Fruit fly (Drosophila melanogaster) whole organism, embryonic: ENCODE measurements around the gene CG43333.

ENCODE experiments used
- Ada2b ChIP-seq: fragments of 200-800 bp; sonication (Bioruptor generic); IDR thresholded peaks from 2 replicates; pipeline ENCODE4 v1.3.6; 2022; ENCODE audit warnings: missing biosample characterization, missing genetic modification characterization
- Atf3 ChIP-seq: fragments of 200-800 bp; sonication (Bioruptor generic); optimal IDR thresholded peaks from 3 replicates; lab custom pipeline; 2016; ENCODE audit warnings: missing biosample characterization, missing genetic modification characterization
- Atf6 ChIP-seq: fragments of 200-800 bp; sonication (Bioruptor generic); IDR thresholded peaks from 2 replicates; pipeline ENCODE4 v1.3.6; 2022; ENCODE audit warnings: missing biosample characterization, missing genetic modification characterization
- BtbVII ChIP-seq: fragments of 200-800 bp; sonication (Bioruptor generic); optimal IDR thresholded peaks from 3 replicates; lab custom pipeline; 2017; ENCODE audit warnings: missing biosample characterization, mild to moderate bottlenecking, missing genetic modification characterization
- CG10209 ChIP-seq: fragments of 200-800 bp; sonication (Bioruptor generic); optimal IDR thresholded peaks from 3 replicates; lab custom pipeline; 2017; ENCODE audit warnings: missing biosample characterization, mild to moderate bottlenecking, missing genetic modification characterization, missing genetic modification reagents
- CG10366 ChIP-seq: fragments of 200-800 bp; sonication (Bioruptor generic); IDR thresholded peaks from 2 replicates; pipeline ENCODE4 v1.3.6; 2022; ENCODE audit warnings: missing biosample characterization, missing genetic modification characterization
- CG12942 ChIP-seq: fragments of 200-800 bp; sonication (Bioruptor generic); optimal IDR thresholded peaks from 3 replicates; lab custom pipeline; 2016; ENCODE audit warnings: missing biosample characterization, missing genetic modification characterization
- CG13296 ChIP-seq: fragments of 200-800 bp; sonication (Bioruptor generic); optimal IDR thresholded peaks from 3 replicates; lab custom pipeline; 2018; ENCODE audit warnings: missing biosample characterization, mild to moderate bottlenecking, missing genetic modification characterization
- CG13424 ChIP-seq: fragments of 200-800 bp; sonication (Bioruptor generic); optimal IDR thresholded peaks from 2 replicates; lab custom pipeline; 2019; ENCODE audit warnings: missing biosample characterization, mild to moderate bottlenecking, missing genetic modification characterization, moderate library complexity
- CG14441 ChIP-seq: fragments of 200-800 bp; sonication (Bioruptor generic); IDR thresholded peaks from 2 replicates; pipeline ENCODE4 v1.3.6; 2022; ENCODE audit warnings: missing biosample characterization, missing genetic modification characterization
- CG14860 ChIP-seq: fragments of 200-800 bp; sonication (Bioruptor generic); IDR thresholded peaks from 3 replicates; pipeline ENCODE4 v1.3.6; 2022; ENCODE audit warnings: missing biosample characterization, missing genetic modification characterization; ENCODE audit not compliant: partially characterized antibody
- CG1529 ChIP-seq: fragments of 200-800 bp; sonication (Bioruptor generic); optimal IDR thresholded peaks from 3 replicates; lab custom pipeline; 2018; ENCODE audit warnings: missing biosample characterization, missing genetic modification characterization
- CG17361 ChIP-seq: fragments of 200-800 bp; sonication (Bioruptor generic); IDR thresholded peaks from 3 replicates; pipeline ENCODE4 v1.3.6; 2022; ENCODE audit warnings: missing biosample characterization, missing genetic modification characterization
- CG17385 ChIP-seq: fragments of 200-800 bp; sonication (Bioruptor generic); optimal IDR thresholded peaks from 3 replicates; lab custom pipeline; 2018; ENCODE audit warnings: missing biosample characterization, mild to moderate bottlenecking, missing genetic modification characterization
- CG17912 ChIP-seq: fragments of 200-800 bp; sonication (Bioruptor generic); optimal IDR thresholded peaks from 2 replicates; lab custom pipeline; 2018; ENCODE audit warnings: missing biosample characterization, mild to moderate bottlenecking, missing genetic modification characterization
- CG18619 ChIP-seq: fragments of 200-800 bp; sonication (Bioruptor generic); optimal IDR thresholded peaks from 3 replicates; lab custom pipeline; 2017; ENCODE audit warnings: missing biosample characterization, mild to moderate bottlenecking, missing genetic modification characterization
- CG2199 ChIP-seq: fragments of 200-800 bp; sonication (Bioruptor generic); IDR thresholded peaks from 3 replicates; pipeline ENCODE4 v1.3.6; 2022; ENCODE audit warnings: missing biosample characterization, missing genetic modification characterization
- CG2678 ChIP-seq: fragments of 200-800 bp; sonication (Bioruptor generic); optimal IDR thresholded peaks from 3 replicates; lab custom pipeline; 2019; ENCODE audit warnings: missing biosample characterization, mild to moderate bottlenecking, missing genetic modification characterization, moderate library complexity
- CG6813 ChIP-seq: fragments of 200-800 bp; sonication (Bioruptor generic); optimal IDR thresholded peaks from 2 replicates; lab custom pipeline; 2017; ENCODE audit warnings: missing biosample characterization, missing genetic modification characterization, mild to moderate bottlenecking, moderate library complexity, missing genetic modification reagents
- CG7271 ChIP-seq: fragments of 200-800 bp; sonication (Bioruptor generic); optimal IDR thresholded peaks from 2 replicates; lab custom pipeline; 2018; ENCODE audit warnings: missing biosample characterization, mild to moderate bottlenecking, missing genetic modification characterization, moderate library complexity
- CG7745 ChIP-seq: fragments of 200-800 bp; sonication (Bioruptor generic); optimal IDR thresholded peaks from 2 replicates; lab custom pipeline; 2018; ENCODE audit warnings: missing biosample characterization, mild to moderate bottlenecking, missing genetic modification characterization, moderate library complexity
- Chrac-16 ChIP-seq: fragments of 200-800 bp; sonication (Bioruptor generic); optimal IDR thresholded peaks from 3 replicates; lab custom pipeline; 2016; ENCODE audit warnings: missing biosample characterization, missing genetic modification characterization
- Dip3 ChIP-seq: fragments of 200-800 bp; sonication (Bioruptor generic); optimal IDR thresholded peaks from 3 replicates; lab custom pipeline; 2016; ENCODE audit warnings: missing biosample characterization, missing genetic modification characterization
- Dll ChIP-seq: fragments of 200-800 bp; sonication (Bioruptor generic); IDR thresholded peaks from 4 replicates; pipeline ENCODE4 v1.3.6; 2022; ENCODE audit warnings: missing biosample characterization, missing genetic modification characterization; ENCODE audit not compliant: partially characterized antibody
- HLH3B ChIP-seq: fragments of 200-800 bp; sonication (Bioruptor generic); IDR thresholded peaks from 2 replicates; pipeline ENCODE4 v1.3.6; 2022; ENCODE audit warnings: missing biosample characterization, missing genetic modification characterization
- MBD-R2 ChIP-seq: fragments of 200-800 bp; sonication (Bioruptor generic); IDR thresholded peaks from 2 replicates; pipeline ENCODE4 v1.3.6; 2022; ENCODE audit warnings: missing biosample characterization, missing genetic modification characterization
- Med ChIP-seq: fragments of 200-800 bp; sonication (Bioruptor generic); peaks from one replicate; lab custom pipeline; 2016; ENCODE audit warnings: missing biosample characterization, missing genetic modification characterization, mild to moderate bottlenecking, inconsistent platforms, moderate library complexity
- Nf-YA ChIP-seq: fragments of 200-800 bp; sonication (Bioruptor generic); IDR thresholded peaks from 2 replicates; pipeline ENCODE4 v1.3.6; 2022; ENCODE audit warnings: missing biosample characterization, missing genetic modification characterization
- Scr ChIP-seq: fragments of 200-800 bp; sonication (Bioruptor generic); IDR thresholded peaks from 2 replicates; pipeline ENCODE4 v1.3.6; 2022; ENCODE audit warnings: missing biosample characterization, missing genetic modification characterization; ENCODE audit not compliant: partially characterized antibody
- Side ChIP-seq: fragments of 200-800 bp; sonication (Bioruptor generic); optimal IDR thresholded peaks from 2 replicates; lab custom pipeline; 2016; ENCODE audit warnings: missing biosample characterization, missing genetic modification characterization
- Sox100B ChIP-seq: fragments of 200-800 bp; sonication (Bioruptor generic); optimal IDR thresholded peaks from 3 replicates; lab custom pipeline; 2018; ENCODE audit warnings: missing biosample characterization, mild to moderate bottlenecking, missing genetic modification characterization
- Taf1 ChIP-seq: fragments of 200-800 bp; sonication (Bioruptor generic); IDR thresholded peaks from 2 replicates; pipeline ENCODE4 v1.3.6; 2022; ENCODE audit warnings: missing biosample characterization, missing genetic modification characterization
- Xrp1 ChIP-seq: fragments of 200-800 bp; sonication (Bioruptor generic); IDR thresholded peaks from 2 replicates; pipeline ENCODE4 v1.3.6; 2022; ENCODE audit warnings: missing biosample characterization, missing genetic modification characterization
- ato ChIP-seq: fragments of 200-800 bp; sonication (Bioruptor generic); IDR thresholded peaks from 2 replicates; pipeline ENCODE4 v1.3.6; 2022; ENCODE audit warnings: missing biosample characterization, missing genetic modification characterization; ENCODE audit not compliant: partially characterized antibody
- bcd ChIP-seq: fragments of 200-800 bp; sonication (Bioruptor generic); optimal IDR thresholded peaks from 2 replicates; lab custom pipeline; 2017; ENCODE audit warnings: missing biosample characterization, mild to moderate bottlenecking, missing genetic modification characterization
- bsh ChIP-seq, 2 experiments: fragments of 200-800 bp; sonication (Bioruptor generic); optimal IDR thresholded peaks; 2 replicates each; lab custom pipeline; 2017 to 2018; ENCODE audit warnings: mild to moderate bottlenecking in 2 of 2, missing biosample characterization in 2 of 2, missing genetic modification characterization in 2 of 2, moderate library complexity in 1 of 2
- btn ChIP-seq: fragments of 200-800 bp; sonication (Bioruptor generic); optimal IDR thresholded peaks from 2 replicates; lab custom pipeline; 2016; ENCODE audit warnings: missing biosample characterization, missing genetic modification characterization
- dati ChIP-seq: fragments of 200-800 bp; sonication (Bioruptor generic); IDR thresholded peaks from 2 replicates; pipeline ENCODE4 v1.3.6; 2022; ENCODE audit warnings: missing biosample characterization, missing genetic modification characterization
- en ChIP-seq: fragments of 200-800 bp; sonication (Bioruptor generic); optimal IDR thresholded peaks from 2 replicates; lab custom pipeline; 2016; ENCODE audit warnings: missing biosample characterization, missing genetic modification characterization
- eyg ChIP-seq: fragments of 200-800 bp; sonication (Bioruptor generic); optimal IDR thresholded peaks from 3 replicates; lab custom pipeline; 2016; ENCODE audit warnings: missing biosample characterization, missing genetic modification characterization
- fd96Cb ChIP-seq: fragments of 200-800 bp; sonication (Bioruptor generic); optimal IDR thresholded peaks from 2 replicates; lab custom pipeline; 2018; ENCODE audit warnings: missing biosample characterization, mild to moderate bottlenecking, missing genetic modification characterization, moderate library complexity
- hkb ChIP-seq, 2 experiments: fragments of 200-800 bp in 1 of 2; fragments of >200 bp in 1 of 2; sonication (Bioruptor generic) in 1 of 2; IDR thresholded peaks in 1 of 2; optimal IDR thresholded peaks in 1 of 2; 2 replicates each; pipeline versions ENCODE4 v1.3.6 to Lab custom; 2017 to 2022; ENCODE audit warnings: missing biosample characterization in 1 of 2, missing genetic modification characterization in 1 of 2
- hth ChIP-seq: fragments of >200 bp; optimal IDR thresholded peaks from 2 replicates; lab custom pipeline; 2017; ENCODE audit warnings: inconsistent platforms
- ken ChIP-seq: fragments of 200-800 bp; sonication (Bioruptor generic); IDR thresholded peaks from 3 replicates; pipeline ENCODE4 v1.3.6; 2022; ENCODE audit warnings: missing biosample characterization, missing genetic modification characterization
- lilli ChIP-seq: fragments of 200-800 bp; sonication (Bioruptor generic); optimal IDR thresholded peaks from 3 replicates; lab custom pipeline; 2016; ENCODE audit warnings: missing biosample characterization, missing genetic modification characterization
- lmd ChIP-seq: fragments of 200-800 bp; sonication (Bioruptor generic); IDR thresholded peaks from 2 replicates; pipeline ENCODE4 v1.3.6; 2022; ENCODE audit warnings: missing biosample characterization, missing genetic modification characterization
- nmo ChIP-seq: fragments of 200-800 bp; sonication (Bioruptor generic); optimal IDR thresholded peaks from 2 replicates; lab custom pipeline; 2018; ENCODE audit warnings: missing biosample characterization, mild to moderate bottlenecking, missing genetic modification characterization, moderate library complexity
- repo ChIP-seq: fragments of 200-800 bp; sonication (Bioruptor generic); optimal IDR thresholded peaks from 2 replicates; lab custom pipeline; 2016; ENCODE audit warnings: missing biosample characterization, missing genetic modification characterization
- sim ChIP-seq: fragments of 200-800 bp; sonication (Bioruptor generic); IDR thresholded peaks from 2 replicates; pipeline ENCODE4 v1.3.6; 2022; ENCODE audit warnings: missing biosample characterization, missing genetic modification characterization
- ttk ChIP-seq: fragments of 200-800 bp; sonication (Bioruptor generic); IDR thresholded peaks from 2 replicates; pipeline ENCODE4 v2.1.2; 2022; ENCODE audit warnings: missing biosample characterization, missing genetic modification characterization

The CG43333 gene

DNA sequence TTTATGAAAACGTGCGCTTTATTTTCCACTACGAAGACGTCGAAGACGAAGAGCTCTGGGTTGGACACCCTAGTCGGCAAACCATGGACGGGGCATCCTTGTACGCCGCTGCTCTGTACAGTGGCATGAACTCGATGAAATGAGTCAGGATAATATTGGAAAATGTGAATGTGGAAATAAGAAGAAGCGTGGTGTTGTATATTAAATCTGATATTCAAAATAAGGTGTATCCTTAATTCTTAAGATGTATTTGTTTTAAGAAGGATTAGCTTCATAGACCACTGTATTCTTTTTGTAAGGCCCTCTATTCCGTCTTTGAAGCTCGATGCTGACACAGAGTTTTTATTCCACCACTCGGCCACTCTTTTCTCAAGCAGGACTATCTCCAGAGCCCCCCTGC is 39.2 kb downstream of the CG43333 start (continued):
- TF ChIP-seq MBD-R2 (GFP tag; lab: Robert Waterston, UW): peak; percentile 36; the same call in 1 of the 2 replicates
- no peak for TF ChIP-seq CG2199 (GFP tag; lab: Robert Waterston, UW)
- TF ChIP-seq CG2678 (tag; lab: Kevin White, UChicago): peak; percentile 75
- TF ChIP-seq lmd: peak; percentile 43
- TF ChIP-seq CG17361 (GFP tag; lab: Robert Waterston, UW): 0 out of 3 replicates have a peak, but pooled peaks have one; percentile 35
- TF ChIP-seq CG14441 (GFP tag; lab: Robert Waterston, UW): peak; percentile 38
- peak; percentile 53 for TF ChIP-seq CG17385
- no peak for TF ChIP-seq Scr (GFP tag; lab: Robert Waterston, UW)
- peak; percentile 2 for TF ChIP-seq fd96Cb (tag; lab: Kevin White, UChicago)
- TF ChIP-seq en (GFP tag; lab: Kevin White, UChicago): no peak
- TF ChIP-seq CG10366: peak; percentile 30; the same call in 1 of the 2 replicates
- TF ChIP-seq CG1529 (GFP tag; lab: Kevin White, UChicago): peak; percentile 8
- no peak for TF ChIP-seq Dll (GFP tag; lab: Robert Waterston, UW)
- TF ChIP-seq bcd (GFP tag; lab: Kevin White, UChicago): peak; percentile 11
- peak; percentile 17; the same call in 1 of the 2 replicates for TF ChIP-seq Taf1 (GFP tag; lab: Robert Waterston, UW)
- TF ChIP-seq Nf-YA (GFP tag; lab: Robert Waterston, UW): 0 out of 2 replicates have a peak, but pooled peaks have one; percentile 29
- TF ChIP-seq Atf6: peak; percentile 47; the same call in 1 of the 2 replicates
- no peak for TF ChIP-seq dati
- no peak for TF ChIP-seq hkb (optimal IDR thresholded peaks at IDR 0.05; lab: Kevin White, UChicago)
- TF ChIP-seq hkb (GFP tag; IDR thresholded peaks at IDR 0.05; lab: Robert Waterston, UW): peak; percentile 56; the same call in 1 of the 2 replicates
- TF ChIP-seq CG7271 (tag; lab: Kevin White, UChicago): no peak
- TF ChIP-seq Side (GFP tag; lab: Kevin White, UChicago): peak; percentile 37
- TF ChIP-seq eyg: no peak
- peak in 1 of 2 experiments; percentile 15 for TF ChIP-seq bsh (GFP tag; optimal IDR thresholded peaks at IDR 0.05; lab: Kevin White, UChicago)
- TF ChIP-seq lilli (GFP tag; lab: Kevin White, UChicago): peak; percentile 49
- no peak for TF ChIP-seq ato (GFP tag; lab: Robert Waterston, UW)
- peak; percentile 17 for TF ChIP-seq nmo (GFP tag; lab: Kevin White, UChicago)
- TF ChIP-seq Dip3 (GFP tag; lab: Kevin White, UChicago): no peak
- TF ChIP-seq Chrac-16 (GFP tag; lab: Kevin White, UChicago): no peak
- TF ChIP-seq CG12942 (GFP tag; lab: Kevin White, UChicago): no peak
- no peak for TF ChIP-seq hth (lab: Kevin White, UChicago)
- peak; percentile 85 for TF ChIP-seq Med (GFP tag; lab: Kevin White, UChicago)
- 0 out of 2 replicates have a peak, but pooled peaks have one; percentile 16 for TF ChIP-seq HLH3B (GFP tag; lab: Robert Waterston, UW)
- TF ChIP-seq BtbVII (GFP tag; lab: Kevin White, UChicago): peak; percentile 19
- TF ChIP-seq Atf3 (GFP tag; lab: Kevin White, UChicago): no peak
- TF ChIP-seq CG13424 (tag; lab: Kevin White, UChicago): peak; percentile 46
- TF ChIP-seq ken (GFP tag; lab: Robert Waterston, UW): no peak
- TF ChIP-seq ttk (GFP tag; lab: Robert Waterston, UW): peak; percentile 57
- TF ChIP-seq CG7745 (tag; lab: Kevin White, UChicago): no peak
- no peak for TF ChIP-seq CG6813
- TF ChIP-seq CG10209 (GFP tag; lab: Kevin White, UChicago): peak; percentile 32
- peak; percentile 57 for TF ChIP-seq CG13296
- TF ChIP-seq CG17912 (GFP tag; lab: Kevin White, UChicago): no peak
- TF ChIP-seq repo (GFP tag; lab: Kevin White, UChicago): no peak
- peak; percentile 41 for TF ChIP-seq Ada2b (GFP tag; lab: Robert Waterston, UW)
- TF ChIP-seq Xrp1: peak; percentile 21; the same call in 1 of the 2 replicates
- no peak for TF ChIP-seq CG14860 (GFP tag; lab: Robert Waterston, UW)
- no peak for TF ChIP-seq sim
- no peak for TF ChIP-seq Sox100B (GFP tag; lab: Kevin White, UChicago)
- TF ChIP-seq CG18619: peak; percentile 31
- no peak for TF ChIP-seq btn
